Worm (Caenorhabditis elegans): Measurements from ENCODE around the gene exc-5.
A peak's percentile ranks its signal among the peaks of the same experiment; 100 is the strongest.

The exc-5 gene

DNA sequence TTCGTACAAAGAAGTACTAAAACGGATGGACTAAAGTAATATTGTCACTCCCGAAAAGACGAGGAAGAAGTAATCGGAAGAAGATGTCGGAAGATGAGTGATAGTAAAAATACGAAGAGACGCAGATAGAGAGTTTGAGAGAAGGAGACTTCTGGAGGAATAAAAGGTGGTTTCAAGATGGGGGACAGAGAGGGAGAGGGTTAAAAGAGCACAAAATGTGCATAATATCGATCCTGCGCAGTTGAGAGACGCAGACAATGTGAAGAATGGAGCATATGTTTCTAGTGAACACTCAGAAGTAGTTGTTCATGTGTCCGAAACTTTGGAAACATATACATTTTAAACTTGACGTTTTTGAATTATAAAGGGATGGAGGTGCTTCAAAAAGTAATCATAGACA is 51.0 kb downstream of the exc-5 start:
- TF ChIP-seq pat-9 (tag; optimal IDR thresholded peaks at IDR 0.05) (no peak), unc-42 (tag; optimal IDR thresholded peaks at IDR 0.05) (peak; percentile 84), hlh-8 (tag; optimal IDR thresholded peaks at IDR 0.05) (peak; percentile 69), ceh-6 (GFP tag; optimal IDR thresholded peaks at IDR 0.05) (no peak), ceh-34 (tag; optimal IDR thresholded peaks at IDR 0.05) (peak; percentile 49), pax-1 (tag; optimal IDR thresholded peaks at IDR 0.05) (no peak), ceh-48 (tag; optimal IDR thresholded peaks at IDR 0.05) (peak; percentile 92), ceh-18 (tag; optimal IDR thresholded peaks at IDR 0.05) (peak; percentile 20), nfya-1 (tag; optimal IDR thresholded peaks at IDR 0.05) (peak; percentile 52), tbx-2 (tag; optimal IDR thresholded peaks at IDR 0.05) (peak; percentile 44), ceh-31 (tag; optimal IDR thresholded peaks at IDR 0.05) (peak; percentile 82)

DNA sequence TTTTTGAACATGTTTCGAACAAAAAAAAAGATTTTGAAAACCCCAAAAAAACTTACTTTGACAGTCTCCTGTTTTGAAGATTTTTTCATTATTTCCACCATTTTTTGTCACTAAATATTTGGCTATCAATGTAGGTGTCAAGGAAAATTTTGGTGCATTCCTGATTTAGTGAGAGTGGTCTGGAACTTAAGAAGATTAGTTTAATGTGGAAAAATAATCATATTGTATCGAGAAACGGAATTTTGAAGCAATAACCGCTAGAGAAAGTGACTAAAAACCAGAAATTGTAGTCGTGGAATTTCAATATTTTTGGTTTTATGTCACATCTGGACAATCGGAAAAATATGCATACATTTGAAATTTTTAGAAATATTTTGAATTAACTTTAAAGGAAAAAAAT is 51.6 kb downstream of the exc-5 start, which contains the start of the genes F20C5.11 and klp-11:
Gene F20C5.11 (minus strand): TSS at position 101 of the 400 bp plus-strand sequence.
Gene klp-11 (minus strand): TSS at position 171 of the 400 bp plus-strand sequence.
- TF ChIP-seq ceh-2 (tag; optimal IDR thresholded peaks at IDR 0.05) = no peak
- TF ChIP-seq ceh-24 (tag; optimal IDR thresholded peaks at IDR 0.05) = no peak
- TF ChIP-seq madf-2 (tag; optimal IDR thresholded peaks at IDR 0.05) = no peak
- TF ChIP-seq C38D4.7 (GFP tag; optimal IDR thresholded peaks at IDR 0.05) = no peak
- TF ChIP-seq ceh-6 (GFP tag; optimal IDR thresholded peaks at IDR 0.05) = no peak
- TF ChIP-seq zip-5 (tag; optimal IDR thresholded peaks at IDR 0.05) = no peak

DNA sequence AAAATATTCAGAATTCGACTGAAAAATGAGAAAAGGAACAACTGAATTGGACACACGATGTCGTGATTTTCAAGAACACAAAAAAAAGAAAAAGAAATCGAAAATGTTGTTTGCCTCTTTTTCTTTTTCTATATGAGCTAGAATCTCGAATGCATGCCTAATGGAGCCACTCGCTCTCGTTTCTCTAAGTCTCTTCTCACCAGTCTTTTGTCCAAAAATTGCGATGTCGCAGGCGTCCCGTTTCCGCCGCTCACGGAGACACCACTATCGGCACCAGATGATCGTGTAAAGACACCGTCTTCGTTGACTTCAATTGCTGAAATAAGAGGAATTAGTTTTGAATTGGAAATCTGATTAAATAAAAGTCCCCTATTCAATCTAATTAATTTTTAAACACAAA is 54.9 kb downstream of the exc-5 start:
- TF ChIP-seq nfya-1 (tag; optimal IDR thresholded peaks at IDR 0.05) = peak; percentile 25
- TF ChIP-seq ceh-31 (tag; optimal IDR thresholded peaks at IDR 0.05) = peak; percentile 17
- TF ChIP-seq unc-42 (tag; optimal IDR thresholded peaks at IDR 0.05) = peak; percentile 35
- TF ChIP-seq ceh-14 (tag; optimal IDR thresholded peaks at IDR 0.05) = peak; percentile 4
- no peak for TF ChIP-seq pat-9 (tag; optimal IDR thresholded peaks at IDR 0.05)
- TF ChIP-seq gmeb-2 (tag; optimal IDR thresholded peaks at IDR 0.05) = no peak
- no peak for TF ChIP-seq madf-2 (tag; optimal IDR thresholded peaks at IDR 0.05)

DNA sequence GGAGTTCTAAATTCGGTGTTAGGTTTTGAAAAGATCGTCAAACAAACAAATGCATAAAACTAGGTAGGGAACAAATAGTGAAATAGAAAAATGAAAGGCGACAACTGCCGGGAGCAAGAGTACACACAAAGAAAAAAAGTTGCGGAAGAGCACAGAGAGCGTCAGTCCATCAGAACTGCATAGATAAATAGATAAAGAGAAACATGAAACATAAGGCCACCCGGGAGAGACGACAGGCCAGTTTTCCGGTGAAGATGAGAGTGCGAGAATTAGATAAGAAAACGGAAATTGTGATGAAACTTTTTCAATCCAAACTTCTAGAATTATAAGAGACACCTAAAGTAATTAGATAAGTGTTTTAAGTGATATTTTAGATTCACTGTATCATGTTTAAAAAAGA is 55.7 kb downstream of the exc-5 start:
- TF ChIP-seq ahr-1 (tag; optimal IDR thresholded peaks at IDR 0.05) = no peak
- peak; percentile 14 for TF ChIP-seq ceh-18 (tag; optimal IDR thresholded peaks at IDR 0.05)
- TF ChIP-seq dmd-4 (tag; optimal IDR thresholded peaks at IDR 0.05; ENCODE audit: borderline replicate concordance) = no peak
- TF ChIP-seq unc-42 (tag; optimal IDR thresholded peaks at IDR 0.05) = peak; percentile 19

DNA sequence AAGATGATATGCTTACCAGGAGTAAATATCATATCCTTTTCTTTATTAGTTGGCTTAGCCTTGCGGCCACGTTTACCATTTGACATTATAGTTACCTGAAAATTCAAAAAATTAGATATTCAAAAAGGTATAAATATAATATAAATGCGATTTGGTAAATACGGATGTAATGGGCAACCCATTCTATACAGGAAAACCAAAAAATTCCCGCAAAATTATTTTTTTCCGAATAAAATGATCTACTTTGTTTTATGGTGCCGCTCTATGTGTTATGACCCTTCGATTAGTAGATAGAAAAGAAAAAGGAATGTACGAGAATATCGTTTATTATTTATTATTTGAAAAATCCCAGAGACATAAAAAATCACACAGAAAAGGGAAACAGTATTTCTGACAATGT is 58.7 kb downstream of the exc-5 start, which contains the start of gene elli-1:
Gene elli-1 (minus strand): TSS at position 101 of the 400 bp plus-strand sequence.
- TF ChIP-seq elt-2 (tag; optimal IDR thresholded peaks at IDR 0.05) = no peak
- TF ChIP-seq ceh-45 (GFP tag; IDR thresholded peaks at IDR 0.05) = no peak
- TF ChIP-seq unc-86 (tag; optimal IDR thresholded peaks at IDR 0.05) = no peak
- no peak for TF ChIP-seq hlh-30 (tag; optimal IDR thresholded peaks at IDR 0.05; ENCODE audit: insufficient read depth)
- TF ChIP-seq gmeb-2 (tag; optimal IDR thresholded peaks at IDR 0.05) = no peak

DNA sequence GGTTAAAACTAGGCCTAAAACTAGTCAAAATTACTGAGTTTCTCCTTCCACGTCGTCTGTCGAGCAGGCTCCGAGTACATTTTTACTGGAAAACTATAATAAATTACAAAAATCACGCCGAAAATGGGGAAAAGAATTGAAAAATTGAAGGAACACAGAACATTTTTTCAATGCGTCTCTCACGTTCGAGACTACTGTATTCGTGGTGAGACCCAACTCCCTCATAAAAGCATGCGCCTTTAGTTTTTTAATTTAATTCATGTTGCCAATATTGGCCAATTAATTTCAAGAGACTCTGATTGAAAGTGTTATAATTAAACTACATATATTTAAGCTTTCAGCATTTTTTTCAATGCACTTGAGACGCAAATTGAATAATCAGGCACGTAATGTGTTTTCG is 59.3 kb downstream of the exc-5 start:
- TF ChIP-seq C38D4.7 (GFP tag; optimal IDR thresholded peaks at IDR 0.05) (no peak), ceh-30 (tag; optimal IDR thresholded peaks at IDR 0.05) (no peak), ceh-34 (tag; optimal IDR thresholded peaks at IDR 0.05) (no peak), fax-1 (tag; optimal IDR thresholded peaks at IDR 0.05) (no peak), pat-9 (tag; optimal IDR thresholded peaks at IDR 0.05) (no peak), fkh-6 (tag; optimal IDR thresholded peaks at IDR 0.05) (no peak), ceh-19 (GFP tag; optimal IDR thresholded peaks at IDR 0.05) (no peak), unc-3 (GFP tag; conservative IDR thresholded peaks at IDR 0.05) (no peak), unc-3 (tag; optimal IDR thresholded peaks at IDR 0.05) (no peak), K02D7.2 (tag; optimal IDR thresholded peaks at IDR 0.05) (no peak), elt-2 (tag; optimal IDR thresholded peaks at IDR 0.05) (no peak), dmd-4 (tag; optimal IDR thresholded peaks at IDR 0.05; ENCODE audit: borderline replicate concordance) (no peak), ceh-48 (tag; optimal IDR thresholded peaks at IDR 0.05) (no peak), ztf-16 (tag; optimal IDR thresholded peaks at IDR 0.05) (no peak), ceh-14 (tag; optimal IDR thresholded peaks at IDR 0.05) (no peak)

All from whole organism, late embryonic.